Worm (Caenorhabditis elegans) whole organism, early embryonic: ENCODE results near the gene pccb-1.

Source experiments
- B0310.2 ChIP-seq: sonication (generic microtip); optimal IDR thresholded peaks from 2 replicates; lab custom pipeline; 2016; ENCODE audit warnings: mild to moderate bottlenecking, missing genetic modification characterization, missing compliant biosample characterization
- F13C5.2 ChIP-seq: sonication (generic microtip); optimal IDR thresholded peaks from 2 replicates; lab custom pipeline; 2017; ENCODE audit warnings: mild to moderate bottlenecking, missing genetic modification characterization, inconsistent platforms, missing compliant biosample characterization
- aly-1 ChIP-seq: sonication (generic microtip); optimal IDR thresholded peaks from 2 replicates; lab custom pipeline; 2016; ENCODE audit warnings: missing genetic modification characterization, missing compliant biosample characterization
- ama-1 ChIP-seq: fragments of 150-350 bp; optimal IDR thresholded peaks from 2 replicates; lab custom pipeline; 2014
- ceh-13 ChIP-seq: fragments of 200-800 bp; sonication (Bioruptor generic); optimal IDR thresholded peaks from 2 replicates; lab custom pipeline; 2018; ENCODE audit warnings: mild to moderate bottlenecking, missing genetic modification characterization, missing compliant biosample characterization
- ceh-36 ChIP-seq: sonication (generic microtip); optimal IDR thresholded peaks from 2 replicates; lab custom pipeline; 2016; ENCODE audit warnings: missing genetic modification characterization, inconsistent platforms, missing compliant biosample characterization
- ets-7 ChIP-seq: sonication (generic microtip); optimal IDR thresholded peaks from 2 replicates; lab custom pipeline; 2016; ENCODE audit warnings: missing genotype, missing genetic modification characterization, missing compliant biosample characterization
- flt-1 ChIP-seq: fragments of 200-800 bp; sonication (Bioruptor generic); IDR thresholded peaks from 2 replicates; pipeline ENCODE4 v1.3.6; 2022; ENCODE audit warnings: missing genetic modification characterization, missing compliant biosample characterization
- hmbx-1 ChIP-seq: sonication (generic microtip); optimal IDR thresholded peaks from 2 replicates; lab custom pipeline; 2016; ENCODE audit warnings: mild to moderate bottlenecking, missing genetic modification characterization, missing compliant biosample characterization
- hmg-4 ChIP-seq: fragments of 200-800 bp; sonication (Bioruptor generic); optimal IDR thresholded peaks from 2 replicates; lab custom pipeline; 2018; ENCODE audit warnings: mild to moderate bottlenecking, missing genetic modification characterization, missing compliant biosample characterization
- hnd-1 ChIP-seq: sonication (generic microtip); optimal IDR thresholded peaks from 2 replicates; lab custom pipeline; 2016; ENCODE audit warnings: missing genetic modification characterization, missing compliant biosample characterization
- pes-1 ChIP-seq: fragments of 200-800 bp; sonication (Bioruptor generic); IDR thresholded peaks from 2 replicates; pipeline ENCODE4 v1.3.6; 2022; ENCODE audit warnings: missing genetic modification reagents, missing genetic modification characterization, missing compliant biosample characterization
- scrt-1 ChIP-seq: fragments of 200-800 bp; sonication (Bioruptor generic); IDR thresholded peaks from 2 replicates; pipeline ENCODE4 v1.3.6; 2022; ENCODE audit warnings: missing genetic modification characterization, missing compliant biosample characterization
- sea-1 ChIP-seq: fragments of 200-800 bp; sonication (Bioruptor generic); conservative IDR thresholded peaks from 2 replicates; pipeline ENCODE4 v1.3.6; 2022; ENCODE audit warnings: missing genetic modification characterization, missing compliant biosample characterization
- tbx-11 ChIP-seq: fragments of 200-800 bp; sonication (Bioruptor generic); IDR thresholded peaks from 2 replicates; pipeline ENCODE4 v1.3.6; 2022; ENCODE audit warnings: missing genetic modification characterization, missing compliant biosample characterization
- tbx-37 ChIP-seq: fragments of 200-800 bp; sonication (Bioruptor generic); conservative IDR thresholded peaks from 2 replicates; pipeline ENCODE4 v1.3.6; 2022; ENCODE audit warnings: missing genetic modification reagents, missing genetic modification characterization, missing compliant biosample characterization
- tra-4 ChIP-seq: sonication (generic microtip); optimal IDR thresholded peaks from 2 replicates; lab custom pipeline; 2017; ENCODE audit warnings: missing genetic modification characterization, missing compliant biosample characterization

pccb-1 gene

ce11 chrX:3070322-3070721 lies 19.0 kb upstream of the pccb-1 start, which contains the start of gene ceh-31:
Gene ceh-31, minus strand, starts transcription at chrX:3070422.
- TF ChIP-seq ama-1 (lab: Kevin White, UChicago), result no peak
- TF ChIP-seq hmg-4 (GFP tag; lab: Kevin White, UChicago), result no peak
- TF ChIP-seq ceh-36 (tag; lab: Kevin White, UChicago), result no peak
- TF ChIP-seq tra-4, result no peak
- TF ChIP-seq ets-7 (tag; lab: Kevin White, UChicago), result no peak
- TF ChIP-seq B0310.2 (tag; lab: Kevin White, UChicago), result no peak
- no peak for TF ChIP-seq flt-1 (GFP tag; lab: Robert Waterston, UW)
- TF ChIP-seq tbx-11 (GFP tag; lab: Robert Waterston, UW), result no peak
- no peak for TF ChIP-seq F13C5.2
- TF ChIP-seq tbx-37, result no peak
- TF ChIP-seq hmbx-1, result no peak
- no peak for TF ChIP-seq sea-1 (GFP tag; lab: Robert Waterston, UW)
- no peak for TF ChIP-seq scrt-1 (GFP tag; lab: Robert Waterston, UW)
- no peak for TF ChIP-seq hnd-1 (tag; lab: Kevin White, UChicago)
- no peak for TF ChIP-seq aly-1 (tag; lab: Kevin White, UChicago)
- TF ChIP-seq pes-1 (GFP tag; lab: Robert Waterston, UW), result no peak
- TF ChIP-seq ceh-13 (GFP tag; lab: Kevin White, UChicago), result no peak

ce11 chrX:3080825-3081224 lies 8.5 kb upstream of the pccb-1 start, which contains the start of gene twk-16:
Gene twk-16, plus strand, starts transcription at chrX:3081125.
- TF ChIP-seq flt-1 (GFP tag; lab: Robert Waterston, UW), result no peak
- TF ChIP-seq hmg-4 (GFP tag; lab: Kevin White, UChicago), result no peak
- TF ChIP-seq sea-1 (GFP tag; lab: Robert Waterston, UW), result no peak
- TF ChIP-seq ceh-36 (tag; lab: Kevin White, UChicago), result no peak
- no peak for TF ChIP-seq tra-4
- TF ChIP-seq F13C5.2, result no peak
- TF ChIP-seq pes-1 (GFP tag; lab: Robert Waterston, UW), result no peak
- no peak for TF ChIP-seq ets-7 (tag; lab: Kevin White, UChicago)
- no peak for TF ChIP-seq scrt-1 (GFP tag; lab: Robert Waterston, UW)
- TF ChIP-seq tbx-11 (GFP tag; lab: Robert Waterston, UW), result no peak
- TF ChIP-seq aly-1 (tag; lab: Kevin White, UChicago), result no peak
- TF ChIP-seq ama-1 (lab: Kevin White, UChicago), result no peak
- no peak for TF ChIP-seq hmbx-1
- TF ChIP-seq tbx-37, result no peak
- TF ChIP-seq ceh-13 (GFP tag; lab: Kevin White, UChicago), result no peak
- TF ChIP-seq hnd-1 (tag; lab: Kevin White, UChicago), result no peak

- TF ChIP-seq F13C5.2 (no peak), scrt-1 (GFP tag; lab: Robert Waterston, UW) (no peak), ceh-36 (tag; lab: Kevin White, UChicago) (no peak), hnd-1 (tag; lab: Kevin White, UChicago) (no peak), hmbx-1 (no peak), B0310.2 (tag; lab: Kevin White, UChicago) (no peak), tbx-11 (GFP tag; lab: Robert Waterston, UW) (no peak), aly-1 (tag; lab: Kevin White, UChicago) (no peak), ama-1 (lab: Kevin White, UChicago) (no peak)
These were observed 2.1 kb upstream of the pccb-1 start, which contains the start of gene F52E4.5 for ce11 chrX:3087245-3087644. Gene F52E4.5, minus strand, starts transcription at chrX:3087345.

ce11 chrX:3087647-3088046 lies 1.7 kb upstream of the pccb-1 start:
- TF ChIP-seq pes-1 (GFP tag; lab: Robert Waterston, UW), result no peak
- TF ChIP-seq scrt-1 (GFP tag; lab: Robert Waterston, UW), result no peak
- no peak for TF ChIP-seq ets-7 (tag; lab: Kevin White, UChicago)
- TF ChIP-seq F13C5.2, result no peak
- TF ChIP-seq hmg-4 (GFP tag; lab: Kevin White, UChicago), result no peak
- TF ChIP-seq flt-1 (GFP tag; lab: Robert Waterston, UW), result no peak
- no peak for TF ChIP-seq ama-1 (lab: Kevin White, UChicago)
- no peak for TF ChIP-seq B0310.2 (tag; lab: Kevin White, UChicago)
- no peak for TF ChIP-seq aly-1 (tag; lab: Kevin White, UChicago)
- no peak for TF ChIP-seq ceh-36 (tag; lab: Kevin White, UChicago)
- TF ChIP-seq hmbx-1, result no peak
- TF ChIP-seq tbx-11 (GFP tag; lab: Robert Waterston, UW), result no peak
- no peak for TF ChIP-seq ceh-13 (GFP tag; lab: Kevin White, UChicago)
- no peak for TF ChIP-seq hnd-1 (tag; lab: Kevin White, UChicago)
- no peak for TF ChIP-seq sea-1 (GFP tag; lab: Robert Waterston, UW)
- TF ChIP-seq tra-4, result no peak
- TF ChIP-seq tbx-37, result no peak

- TF ChIP-seq B0310.2 (tag; lab: Kevin White, UChicago) (no peak), hnd-1 (tag; lab: Kevin White, UChicago) (no peak), aly-1 (tag; lab: Kevin White, UChicago) (no peak), ceh-36 (tag; lab: Kevin White, UChicago) (no peak), hmbx-1 (no peak), scrt-1 (GFP tag; lab: Robert Waterston, UW) (no peak), tbx-11 (GFP tag; lab: Robert Waterston, UW) (no peak), pes-1 (GFP tag; lab: Robert Waterston, UW) (no peak), ceh-13 (GFP tag; lab: Kevin White, UChicago) (no peak), tra-4 (no peak), hmg-4 (GFP tag; lab: Kevin White, UChicago) (no peak), tbx-37 (no peak), F13C5.2 (no peak), ets-7 (tag; lab: Kevin White, UChicago) (no peak), ama-1 (lab: Kevin White, UChicago) (no peak), sea-1 (GFP tag; lab: Robert Waterston, UW) (no peak), flt-1 (GFP tag; lab: Robert Waterston, UW) (no peak)
These were observed 605 bp downstream of the pccb-1 start for ce11 chrX:3089894-3090414.

ce11 chrX:3091119-3091746 lies 1.9 kb downstream of the pccb-1 start:
- no peak for TF ChIP-seq pes-1 (GFP tag; lab: Robert Waterston, UW)
